Fruit fly (Drosophila melanogaster) Kc167 (cell line): ENCODE results near the gene CG45071.

ENCODE experiments used
- Myc ChIP-seq: fragments of >200 bp; optimal IDR thresholded peaks from 2 replicates; lab custom pipeline; 2017; ENCODE audit warnings: missing external identifiers
- h ChIP-seq: fragments of >200 bp; optimal IDR thresholded peaks from 3 replicates; lab custom pipeline; 2018; ENCODE audit warnings: missing external identifiers

dm6 chr3L:15104849-15105555 lies 680 bp upstream of the CG45071 start:
- TF ChIP-seq h (lab: Kevin White, UChicago) (no peak), Myc (lab: Kevin White, UChicago) (no peak)
